Fruit fly (Drosophila melanogaster) ovary, adult (tissue): ENCODE results near the gene eIF1A.

ENCODE experiments used
- CG17801 ChIP-seq: fragments of 200-800 bp; optimal IDR thresholded peaks from 2 replicates; lab custom pipeline; 2019; ENCODE audit warnings: missing biosample characterization, mild to moderate bottlenecking, missing genetic modification characterization, moderate library complexity; ENCODE audit not compliant: partially characterized antibody

The eIF1A gene

DNA sequence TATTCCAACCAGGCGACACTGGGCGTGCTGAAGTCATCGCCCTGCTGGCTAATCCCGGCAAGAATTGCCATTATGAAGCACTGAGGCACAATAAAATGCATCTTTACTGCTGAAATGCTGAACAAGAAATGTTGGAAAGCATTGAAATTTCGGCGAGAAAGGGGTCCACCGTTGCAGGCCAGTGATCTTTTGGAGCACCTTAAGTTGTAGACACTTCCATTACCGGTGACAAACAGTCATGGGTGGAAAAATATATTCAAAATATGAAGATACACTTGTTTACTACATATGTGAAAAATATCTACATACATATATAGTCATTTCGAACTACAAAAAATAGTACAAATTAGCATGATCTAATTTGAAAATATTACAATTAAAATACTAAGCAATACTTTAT is 28.3 kb downstream of the eIF1A start, which contains the start of gene CG7126:
Gene CG7126, minus strand, starts transcription at position 101 of the 400 bp plus-strand sequence.
- no peak for TF ChIP-seq CG17801

DNA sequence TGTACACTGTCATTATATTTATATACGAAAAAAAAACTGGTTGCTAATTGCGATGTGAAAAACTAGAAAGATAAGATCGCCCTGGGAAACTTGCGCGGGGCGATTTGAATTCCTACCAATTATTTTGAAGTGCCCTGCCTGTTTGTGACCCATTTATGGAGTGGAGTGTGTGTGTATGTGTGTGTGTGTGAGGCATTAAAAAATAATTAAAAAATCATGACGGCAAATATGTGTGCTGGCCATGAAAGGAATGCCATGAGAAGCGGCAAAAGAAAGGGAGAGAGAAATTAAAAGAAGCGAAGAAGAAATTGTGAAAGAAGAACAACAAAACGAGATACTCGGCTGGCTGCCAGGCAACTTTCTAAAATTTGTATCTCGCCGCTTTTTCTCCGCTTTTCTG is 35.4 kb downstream of the eIF1A start:
- no peak for TF ChIP-seq CG17801

DNA sequence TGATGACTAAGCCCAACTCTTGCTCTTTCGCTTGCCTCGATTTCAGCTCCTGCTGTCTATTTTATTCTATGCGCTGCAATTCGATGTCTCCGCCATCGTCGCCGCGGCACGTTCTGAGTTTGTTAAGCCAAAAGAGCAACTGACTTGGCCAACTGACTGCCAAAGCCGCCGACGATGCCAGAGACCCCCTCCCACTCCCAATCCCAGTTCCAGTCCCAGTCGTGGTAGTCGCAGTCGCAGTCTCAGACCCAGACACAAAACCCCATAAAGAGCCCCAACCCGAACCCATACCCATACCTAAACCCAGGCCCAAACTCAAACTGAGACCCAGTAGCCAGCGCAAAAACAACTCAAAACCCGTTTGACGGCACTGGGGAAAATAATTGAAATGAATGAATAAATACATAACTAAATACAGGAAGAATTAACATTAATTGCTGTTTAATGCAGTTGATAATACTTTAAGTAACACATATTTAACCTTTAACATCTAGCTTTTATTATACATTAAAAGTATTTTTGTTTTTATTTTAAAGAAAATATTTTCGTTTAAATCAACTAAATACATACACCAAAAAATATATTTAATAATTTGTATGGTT is 36.4 kb downstream of the eIF1A start:
- TF ChIP-seq CG17801: no peak

DNA sequence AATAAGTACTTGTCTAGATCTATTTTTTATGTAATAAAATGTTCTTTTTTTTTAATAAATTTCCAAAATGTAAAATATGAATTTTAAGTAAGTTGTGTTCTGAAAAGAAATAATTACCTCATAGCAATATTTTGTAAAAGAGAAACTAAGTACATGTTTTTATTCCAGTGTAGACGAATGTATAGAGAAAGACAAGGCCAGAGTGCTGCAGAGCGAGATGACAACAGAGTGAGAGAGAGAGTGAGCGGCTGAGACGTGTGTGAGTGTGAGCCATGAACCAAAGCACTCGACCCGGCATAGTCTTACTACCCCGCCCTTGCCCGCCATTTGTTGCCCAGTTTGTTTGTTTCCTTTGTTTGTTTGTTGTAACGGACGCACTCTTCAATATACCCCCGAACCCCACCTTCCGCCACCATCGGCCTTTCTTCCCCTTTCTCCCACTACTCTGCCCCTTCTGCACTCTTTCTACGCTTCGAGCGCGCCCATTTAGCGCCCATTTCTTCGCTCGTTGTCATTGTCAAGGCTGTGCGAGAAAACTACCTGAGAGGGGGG is 37.0 kb downstream of the eIF1A start:
- no peak for TF ChIP-seq CG17801

DNA sequence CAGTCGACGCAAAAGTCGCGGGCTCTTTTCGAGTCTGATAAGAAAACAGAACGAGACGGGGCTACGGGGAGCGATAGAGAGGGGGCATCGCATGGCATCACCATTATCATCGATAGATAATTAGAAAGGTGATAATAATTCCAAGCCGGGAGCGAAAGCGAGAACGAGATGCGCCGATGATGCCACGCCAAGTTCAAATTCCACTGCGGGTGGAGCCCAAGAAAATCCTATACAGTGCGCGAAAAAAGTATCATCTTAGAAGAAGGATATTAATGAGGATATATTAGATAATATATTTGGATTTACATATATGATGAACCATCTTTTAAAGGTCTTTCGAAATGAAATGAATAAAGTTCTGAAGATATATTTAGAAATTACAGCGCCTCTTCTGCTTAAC is 38.3 kb downstream of the eIF1A start:
- TF ChIP-seq CG17801: no peak

DNA sequence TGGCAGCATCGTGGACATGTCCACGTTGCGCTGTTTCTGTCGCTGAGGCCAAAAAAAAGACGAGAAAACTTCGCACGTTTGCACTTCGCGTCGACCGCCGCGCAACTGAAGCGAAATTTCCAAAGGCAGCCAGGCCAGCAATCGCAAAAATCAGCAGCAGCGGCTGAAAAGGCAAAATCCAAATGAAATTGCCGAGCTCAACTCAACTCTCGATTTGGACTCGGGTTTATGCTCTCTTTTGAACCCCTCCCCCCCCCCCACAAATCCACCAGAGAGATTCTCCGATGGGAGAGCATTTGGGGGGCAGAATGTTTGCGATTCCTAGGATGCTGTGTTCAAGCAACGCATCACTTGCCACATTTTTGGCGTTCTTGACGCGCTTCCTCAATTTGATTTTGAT is 39.9 kb downstream of the eIF1A start, which contains the start of gene PKD:
Gene PKD, minus strand, starts transcription at position 88 of the 400 bp plus-strand sequence.
- no peak for TF ChIP-seq CG17801

DNA sequence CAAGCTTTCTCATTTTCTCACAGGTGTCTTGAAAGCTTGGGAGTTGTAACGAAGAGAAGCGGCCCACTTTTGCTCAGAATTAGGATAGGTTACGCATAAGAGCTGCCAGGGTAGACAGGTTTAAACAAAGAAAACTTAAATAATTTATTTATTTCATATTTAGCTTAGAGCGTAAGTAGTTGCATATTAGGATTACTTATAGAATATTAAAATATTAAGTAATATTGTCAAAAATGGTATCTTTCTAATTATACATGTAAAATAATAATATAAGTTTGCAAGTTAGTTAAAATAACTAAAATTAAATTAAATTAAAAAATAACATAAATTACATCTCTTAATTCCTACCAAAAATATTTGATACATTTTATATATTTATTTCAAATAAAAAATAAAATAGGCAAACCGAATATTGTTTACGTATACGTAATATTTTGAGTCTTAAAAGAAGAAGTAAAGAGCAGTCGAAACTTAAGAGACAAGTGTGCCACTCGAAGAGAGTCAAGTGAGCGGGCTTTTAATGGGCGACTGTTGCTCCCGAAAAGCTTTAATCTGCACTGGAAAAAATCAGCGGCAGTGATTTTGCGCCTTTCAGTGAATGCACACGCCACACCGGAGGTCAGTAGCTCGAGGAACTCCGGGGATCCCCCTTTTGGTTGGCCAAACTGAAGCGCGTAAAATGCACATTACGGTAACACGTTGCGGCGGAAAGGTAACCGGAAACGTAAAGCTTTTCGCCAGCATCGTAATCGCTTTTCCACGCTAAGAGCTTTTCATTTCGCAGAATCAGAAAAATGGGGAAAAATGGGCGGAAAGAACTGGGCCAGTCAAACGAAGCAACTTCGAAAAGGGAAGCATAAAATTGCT is 40.6 kb downstream of the eIF1A start:
- no peak for TF ChIP-seq CG17801

DNA sequence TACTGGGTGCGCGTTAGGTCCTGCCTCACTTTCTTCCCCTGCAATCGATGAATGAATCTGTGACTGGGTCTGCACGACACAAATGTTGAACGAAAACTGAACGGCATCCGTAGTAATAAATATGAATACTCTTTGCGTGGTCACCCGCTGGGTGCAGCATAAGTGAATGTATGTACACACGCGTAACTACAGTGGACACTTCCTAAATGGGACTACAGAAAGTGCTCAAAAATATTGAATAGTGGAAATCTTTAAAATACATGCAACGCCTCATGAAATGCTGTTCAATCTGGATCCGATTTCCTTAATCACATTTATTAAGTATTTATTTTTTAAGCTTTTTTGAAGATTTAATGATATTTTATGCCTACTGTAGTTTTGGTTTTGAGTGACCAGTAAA is 54.4 kb downstream of the eIF1A start, which contains the start of gene naz:
Gene naz, minus strand, starts transcription at position 101 of the 400 bp plus-strand sequence.
- no peak for TF ChIP-seq CG17801
